Worm (Caenorhabditis elegans) whole organism, young adult: Measurements from ENCODE around the gene pitr-3.

Experiments
- B0019.2 ChIP-seq: fragments of 200-800 bp; sonication (Bioruptor generic); conservative IDR thresholded peaks from 2 replicates; pipeline ENCODE4 v1.3.6; 2022; ENCODE audit warnings: missing genetic modification reagents, missing genetic modification characterization, missing compliant biosample characterization
- B0261.1 ChIP-seq: sonication (generic microtip); optimal IDR thresholded peaks from 2 replicates; lab custom pipeline; 2016; ENCODE audit warnings: mild to moderate bottlenecking, missing genetic modification characterization, moderate library complexity, missing compliant biosample characterization
- F23B12.7 ChIP-seq: sonication (generic microtip); optimal IDR thresholded peaks from 2 replicates; lab custom pipeline; 2017; ENCODE audit warnings: missing genetic modification characterization, mild to moderate bottlenecking, missing compliant biosample characterization, antibody characterized with exemption, moderate library complexity; ENCODE audit not compliant: insufficient read depth
- F37B4.10 ChIP-seq: fragments of 200-800 bp; sonication (Bioruptor generic); IDR thresholded peaks from 2 replicates; pipeline ENCODE4 v1.3.6; 2022; ENCODE audit warnings: missing genetic modification characterization, missing compliant biosample characterization
- F49E8.2 ChIP-seq: sonication (generic microtip); optimal IDR thresholded peaks from 3 replicates; lab custom pipeline; 2017; ENCODE audit warnings: missing genetic modification characterization, mild to moderate bottlenecking, missing compliant biosample characterization, antibody characterized with exemption, moderate library complexity; ENCODE audit not compliant: insufficient read depth
- F52B5.7 ChIP-seq: sonication (generic microtip); optimal IDR thresholded peaks from 2 replicates; lab custom pipeline; 2016; ENCODE audit warnings: mild to moderate bottlenecking, missing genetic modification characterization, missing compliant biosample characterization
- K12H6.12 ChIP-seq: fragments of 200-800 bp; sonication (Bioruptor generic); optimal IDR thresholded peaks from 2 replicates; lab custom pipeline; 2018; ENCODE audit warnings: mild to moderate bottlenecking, missing genetic modification characterization, missing compliant biosample characterization
- T07F8.4 ChIP-seq: sonication (generic microtip); optimal IDR thresholded peaks from 2 replicates; lab custom pipeline; 2016; ENCODE audit warnings: mild to moderate bottlenecking, missing genetic modification characterization, moderate library complexity, missing compliant biosample characterization
- T26A5.8 ChIP-seq: sonication (generic microtip); optimal IDR thresholded peaks from 2 replicates; lab custom pipeline; 2016; ENCODE audit warnings: missing genetic modification characterization, missing compliant biosample characterization
- Y67H2A.10 ChIP-seq: fragments of 200-800 bp; sonication (Bioruptor generic); conservative IDR thresholded peaks from 2 replicates; pipeline ENCODE4 v1.3.6; 2022; ENCODE audit warnings: missing genetic modification reagents, missing genetic modification characterization, missing compliant biosample characterization
- Y95B8A.8 ChIP-seq: fragments of 200-800 bp; sonication (Bioruptor generic); IDR thresholded peaks from 2 replicates; pipeline ENCODE4 v1.3.6; 2022; ENCODE audit warnings: missing genetic modification reagents, missing genetic modification characterization, missing compliant biosample characterization
- akir-1 ChIP-seq: fragments of 200-800 bp; sonication (Bioruptor generic); optimal IDR thresholded peaks from 2 replicates; lab custom pipeline; 2018; ENCODE audit warnings: mild to moderate bottlenecking, missing genetic modification characterization, moderate library complexity, missing compliant biosample characterization
- aptf-2 ChIP-seq: fragments of 200-800 bp; sonication (Bioruptor generic); conservative IDR thresholded peaks from 2 replicates; pipeline ENCODE4 v1.3.6; 2022; ENCODE audit warnings: missing genetic modification reagents, missing genetic modification characterization, missing compliant biosample characterization
- athp-1 ChIP-seq: sonication (generic microtip); optimal IDR thresholded peaks from 2 replicates; lab custom pipeline; 2017; ENCODE audit warnings: mild to moderate bottlenecking, missing genetic modification characterization, missing compliant biosample characterization
- bed-2 ChIP-seq: fragments of 200-800 bp; sonication (Bioruptor generic); IDR thresholded peaks from 2 replicates; pipeline ENCODE4 v1.3.6; 2022; ENCODE audit warnings: missing genetic modification reagents, missing genetic modification characterization, missing compliant biosample characterization
- ccch-3 ChIP-seq: fragments of 200-800 bp; sonication (Bioruptor generic); optimal IDR thresholded peaks from 2 replicates; lab custom pipeline; 2018; ENCODE audit warnings: mild to moderate bottlenecking, missing genetic modification characterization, missing compliant biosample characterization
- ceh-40 ChIP-seq: fragments of 200-800 bp; sonication (Bioruptor generic); IDR thresholded peaks from 2 replicates; pipeline ENCODE4 v1.3.6; 2022; ENCODE audit warnings: missing genetic modification characterization, missing compliant biosample characterization
- ceh-58 ChIP-seq: fragments of 200-800 bp; sonication (Bioruptor generic); IDR thresholded peaks from 2 replicates; pipeline ENCODE4 v1.3.6; 2022; ENCODE audit warnings: missing genetic modification characterization, missing compliant biosample characterization
- chd-7 ChIP-seq: sonication (generic microtip); optimal IDR thresholded peaks from 2 replicates; lab custom pipeline; 2016; ENCODE audit warnings: mild to moderate bottlenecking, missing genetic modification characterization, moderate library complexity, missing compliant biosample characterization
- die-1 ChIP-seq: sonication (generic microtip); optimal IDR thresholded peaks from 2 replicates; lab custom pipeline; 2016; ENCODE audit warnings: missing genotype, mild to moderate bottlenecking, missing genetic modification characterization, missing compliant biosample characterization
- dpl-1 ChIP-seq: fragments of 150-350 bp; optimal IDR thresholded peaks from 2 replicates; lab custom pipeline; 2014; ENCODE audit warnings: missing biosample characterization, missing genetic modification reagents, missing genetic modification characterization
- egrh-3 ChIP-seq: fragments of 200-800 bp; sonication (Bioruptor generic); IDR thresholded peaks from 2 replicates; pipeline ENCODE4 v1.3.6; 2022; ENCODE audit warnings: missing genetic modification reagents, missing genetic modification characterization, missing compliant biosample characterization
- ekl-4 ChIP-seq: fragments of 200-800 bp; sonication (Bioruptor generic); IDR thresholded peaks from 2 replicates; pipeline ENCODE4 v1.3.6; 2022; ENCODE audit warnings: missing genetic modification reagents, missing genetic modification characterization, missing compliant biosample characterization
- gei-17 ChIP-seq: fragments of 200-800 bp; sonication (Bioruptor generic); optimal IDR thresholded peaks from 2 replicates; lab custom pipeline; 2018; ENCODE audit warnings: mild to moderate bottlenecking, missing genetic modification characterization, missing compliant biosample characterization
- hlh-26 ChIP-seq: fragments of 200-800 bp; sonication (Bioruptor generic); conservative IDR thresholded peaks from 2 replicates; pipeline ENCODE4 v1.3.6; 2022; ENCODE audit warnings: missing genetic modification reagents, missing genetic modification characterization, missing compliant biosample characterization
- hmg-1.2 ChIP-seq: fragments of 200-800 bp; sonication (Bioruptor generic); IDR thresholded peaks from 2 replicates; pipeline ENCODE4 v1.3.6; 2022; ENCODE audit warnings: missing genetic modification reagents, missing genetic modification characterization, missing compliant biosample characterization
- hrde-1 ChIP-seq: sonication (generic microtip); optimal IDR thresholded peaks from 2 replicates; lab custom pipeline; 2016; ENCODE audit warnings: missing genetic modification characterization, mild to moderate bottlenecking, missing compliant biosample characterization, moderate library complexity, missing genotype, missing genetic modification reagents, borderline replicate concordance
- lag-1 ChIP-seq: fragments of 200-800 bp; sonication (Bioruptor generic); IDR thresholded peaks from 2 replicates; pipeline ENCODE4 v1.3.6; 2022; ENCODE audit warnings: missing genetic modification reagents, missing genetic modification characterization, missing compliant biosample characterization
- madf-3 ChIP-seq: fragments of 200-800 bp; sonication (Bioruptor generic); IDR thresholded peaks from 2 replicates; pipeline ENCODE4 v1.3.6; 2022; ENCODE audit warnings: missing genetic modification reagents, missing genetic modification characterization, missing compliant biosample characterization
- madf-8 ChIP-seq: fragments of 200-800 bp; sonication (Bioruptor generic); conservative IDR thresholded peaks from 2 replicates; pipeline ENCODE4 v1.3.6; 2022; ENCODE audit warnings: missing genetic modification reagents, missing genetic modification characterization, missing compliant biosample characterization
- mel-28 ChIP-seq: sonication (generic microtip); optimal IDR thresholded peaks from 2 replicates; lab custom pipeline; 2016; ENCODE audit warnings: borderline replicate concordance, mild to moderate bottlenecking, missing genetic modification characterization, missing compliant biosample characterization
- mes-4 ChIP-seq: sonication (generic microtip); optimal IDR thresholded peaks from 2 replicates; lab custom pipeline; 2016; ENCODE audit warnings: missing genotype, missing genetic modification characterization, missing compliant biosample characterization
- nfya-2 ChIP-seq: fragments of 200-800 bp; sonication (Bioruptor generic); IDR thresholded peaks from 2 replicates; pipeline ENCODE4 v1.3.6; 2022; ENCODE audit warnings: missing genetic modification reagents, missing genetic modification characterization, missing compliant biosample characterization
- nhr-179 ChIP-seq: sonication (generic microtip); optimal IDR thresholded peaks from 2 replicates; lab custom pipeline; 2016; ENCODE audit warnings: mild to moderate bottlenecking, missing genetic modification characterization, missing compliant biosample characterization
- nhr-80 ChIP-seq: sonication (generic microtip); optimal IDR thresholded peaks from 2 replicates; lab custom pipeline; 2016; ENCODE audit warnings: missing genetic modification characterization, missing compliant biosample characterization
- rec-8 ChIP-seq, 2 experiments: sonication (generic microtip); optimal IDR thresholded peaks; 2 replicates each; lab custom pipeline; 2016; ENCODE audit warnings: mild to moderate bottlenecking in 2 of 2, missing genetic modification characterization in 2 of 2, missing genetic modification reagents in 2 of 2, missing genotype in 2 of 2, missing biosample characterization in 1 of 2, missing compliant biosample characterization in 1 of 2, moderate library complexity in 1 of 2
- repo-1 ChIP-seq: sonication (generic microtip); optimal IDR thresholded peaks from 2 replicates; lab custom pipeline; 2017; ENCODE audit warnings: mild to moderate bottlenecking, missing genetic modification characterization, missing compliant biosample characterization
- sptf-2 ChIP-seq: fragments of 200-800 bp; sonication (Bioruptor generic); optimal IDR thresholded peaks from 2 replicates; lab custom pipeline; 2018; ENCODE audit warnings: mild to moderate bottlenecking, missing genetic modification characterization, missing compliant biosample characterization
- tbx-9 ChIP-seq: sonication (generic microtip); optimal IDR thresholded peaks from 2 replicates; lab custom pipeline; 2016; ENCODE audit warnings: borderline replicate concordance, missing genetic modification characterization, inconsistent platforms, missing compliant biosample characterization
- unc-130 ChIP-seq: sonication (generic microtip); optimal IDR thresholded peaks from 2 replicates; lab custom pipeline; 2016; ENCODE audit warnings: missing genetic modification reagents, missing genetic modification characterization, missing compliant biosample characterization
- zfh-2 ChIP-seq: fragments of 200-800 bp; sonication (Bioruptor generic); conservative IDR thresholded peaks from 2 replicates; pipeline ENCODE4 v1.3.6; 2022; ENCODE audit warnings: missing genetic modification reagents, missing genetic modification characterization, missing compliant biosample characterization
- ztf-18 ChIP-seq: sonication (generic microtip); optimal IDR thresholded peaks from 2 replicates; lab custom pipeline; 2016; ENCODE audit warnings: missing genotype, mild to moderate bottlenecking, missing genetic modification characterization, missing compliant biosample characterization
- ztf-22 ChIP-seq: fragments of 200-800 bp; sonication (Bioruptor generic); optimal IDR thresholded peaks from 2 replicates; lab custom pipeline; 2018; ENCODE audit warnings: mild to moderate bottlenecking, missing genetic modification characterization, moderate library complexity, missing compliant biosample characterization
- ztf-26 ChIP-seq: sonication (generic microtip); optimal IDR thresholded peaks from 2 replicates; lab custom pipeline; 2017; ENCODE audit warnings: missing genetic modification characterization, missing compliant biosample characterization
- ztf-3 ChIP-seq: fragments of 200-800 bp; sonication (Bioruptor generic); optimal IDR thresholded peaks from 2 replicates; lab custom pipeline; 2018; ENCODE audit warnings: mild to moderate bottlenecking, missing genetic modification characterization, missing compliant biosample characterization

Gene pitr-3

DNA sequence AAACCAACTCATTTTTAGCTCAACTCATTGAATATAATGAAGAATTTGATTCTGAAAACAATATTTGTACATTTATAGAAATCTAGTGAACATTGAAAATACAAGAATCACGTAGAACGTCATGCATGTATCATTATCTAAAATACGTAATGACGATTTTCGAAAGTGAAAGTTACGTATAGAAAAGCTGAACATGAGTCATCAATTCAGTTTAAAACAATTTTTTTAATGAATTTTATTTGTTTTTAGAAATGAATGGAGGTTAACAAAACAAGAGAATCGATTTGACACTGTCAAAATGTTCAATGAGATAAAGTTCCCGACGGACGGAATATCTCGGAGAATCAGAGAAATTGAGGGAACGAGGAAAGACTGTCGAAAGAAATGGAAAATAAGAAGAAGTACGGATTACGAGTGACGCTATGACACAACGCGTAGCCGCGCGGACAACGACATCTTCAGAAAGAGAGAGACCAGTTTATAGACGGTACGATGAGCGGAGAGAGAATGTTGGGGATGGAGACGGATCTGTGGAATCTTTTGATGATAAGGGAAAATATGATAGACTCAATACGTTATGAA is 40.6 kb upstream of the pitr-3 start, which contains the start of gene ptr-1:
Gene ptr-1, minus strand, starts transcription at position 51 of the 582 bp plus-strand sequence.
- TF ChIP-seq F49E8.2 (tag; lab: Kevin White, UChicago) (no peak), tbx-9 (tag; lab: Kevin White, UChicago) (no peak), F37B4.10 (GFP tag; lab: Robert Waterston, UW) (0 out of 2 replicates have a peak, but pooled peaks have one; percentile 44)
- TF ChIP-seq, all 124 proteins: peak for 1

DNA sequence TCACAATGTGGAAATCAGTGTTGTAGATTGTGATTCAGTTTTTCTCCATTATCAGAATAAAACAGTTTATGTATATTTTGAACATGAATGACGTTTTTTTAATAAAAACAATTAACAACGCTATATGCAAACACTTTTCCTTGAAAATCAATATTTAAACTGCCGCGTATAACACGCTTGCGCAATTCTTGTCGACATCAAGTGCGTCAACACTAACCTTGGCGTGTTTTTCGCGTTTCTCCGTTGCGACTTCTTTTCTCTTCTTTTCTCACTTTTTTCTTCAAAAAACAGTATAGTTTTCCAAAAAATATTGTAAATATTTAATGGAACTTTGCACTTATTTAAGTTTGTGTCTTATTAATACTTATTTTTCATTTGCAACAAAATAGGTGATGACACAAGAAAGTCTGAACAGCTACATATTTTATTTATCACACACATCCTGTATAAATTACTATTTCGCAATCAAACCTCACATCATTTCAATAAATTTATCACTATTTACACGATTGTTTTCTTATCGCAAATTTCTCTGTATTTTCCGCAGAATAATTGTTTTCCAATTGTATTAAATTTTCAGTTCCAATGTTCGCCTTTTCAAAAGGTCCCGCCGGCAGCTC is 34.1 kb upstream of the pitr-3 start, which contains the start of gene spas-1:
Gene spas-1, plus strand, starts transcription at position 572 of the 620 bp plus-strand sequence.
- TF ChIP-seq ceh-40 (GFP tag; lab: Robert Waterston, UW) (no peak), bed-2 (GFP tag; lab: Robert Waterston, UW) (no peak), repo-1 (tag; lab: Kevin White, UChicago) (peak; percentile 38), egrh-3 (GFP tag; lab: Robert Waterston, UW) (no peak), Y95B8A.8 (GFP tag; lab: Robert Waterston, UW) (no peak), hrde-1 (no peak), dpl-1 (GFP tag; lab: Kevin White, UChicago) (peak; percentile 91), ccch-3 (GFP tag; lab: Kevin White, UChicago) (no peak), mes-4 (tag; lab: Kevin White, UChicago) (no peak), akir-1 (GFP tag; lab: Kevin White, UChicago) (no peak), hlh-26 (GFP tag; lab: Robert Waterston, UW) (no peak), ztf-18 (tag; lab: Kevin White, UChicago) (peak; percentile 98), Y67H2A.10 (GFP tag; lab: Robert Waterston, UW) (no peak), ztf-3 (GFP tag; lab: Kevin White, UChicago) (no peak), gei-17 (GFP tag; lab: Kevin White, UChicago) (peak; percentile 19), B0019.2 (GFP tag; lab: Robert Waterston, UW) (no peak), mel-28 (tag; lab: Kevin White, UChicago) (no peak), madf-8 (GFP tag; lab: Robert Waterston, UW) (no peak; the same call in 1 of the 2 replicates), nhr-80 (tag; lab: Kevin White, UChicago) (peak; percentile 77), sptf-2 (GFP tag; lab: Kevin White, UChicago) (no peak), aptf-2 (GFP tag; lab: Robert Waterston, UW) (no peak), nhr-179 (tag; lab: Kevin White, UChicago) (no peak), F23B12.7 (tag; lab: Kevin White, UChicago) (peak; percentile 88), K12H6.12 (tag; lab: Kevin White, UChicago) (peak; percentile 48), B0261.1 (tag; lab: Kevin White, UChicago) (no peak), rec-8 (tag; optimal IDR thresholded peaks at IDR 0.05; lab: Kevin White, UChicago) (no peak), madf-3 (GFP tag; lab: Robert Waterston, UW) (0 out of 2 replicates have a peak, but pooled peaks have one; percentile 5), T26A5.8 (tag; lab: Kevin White, UChicago) (no peak), ztf-22 (no peak), athp-1 (tag; lab: Kevin White, UChicago) (no peak), T07F8.4 (tag; lab: Kevin White, UChicago) (no peak), nfya-2 (GFP tag; lab: Robert Waterston, UW) (no peak), unc-130 (no peak), ekl-4 (GFP tag; lab: Robert Waterston, UW) (peak; percentile 70; the same call in 1 of the 2 replicates), chd-7 (no peak), zfh-2 (GFP tag; lab: Robert Waterston, UW) (no peak), hmg-1.2 (peak; percentile 29; the same call in 1 of the 2 replicates), ztf-26 (tag; lab: Kevin White, UChicago) (peak; percentile 56), die-1 (tag; lab: Kevin White, UChicago) (peak; percentile 3), F52B5.7 (tag; lab: Kevin White, UChicago) (no peak), lag-1 (no peak), ceh-58 (GFP tag; lab: Robert Waterston, UW) (no peak)
